Worm (Caenorhabditis elegans): ENCODE measurements around the gene lron-1.

Gene lron-1

DNA sequence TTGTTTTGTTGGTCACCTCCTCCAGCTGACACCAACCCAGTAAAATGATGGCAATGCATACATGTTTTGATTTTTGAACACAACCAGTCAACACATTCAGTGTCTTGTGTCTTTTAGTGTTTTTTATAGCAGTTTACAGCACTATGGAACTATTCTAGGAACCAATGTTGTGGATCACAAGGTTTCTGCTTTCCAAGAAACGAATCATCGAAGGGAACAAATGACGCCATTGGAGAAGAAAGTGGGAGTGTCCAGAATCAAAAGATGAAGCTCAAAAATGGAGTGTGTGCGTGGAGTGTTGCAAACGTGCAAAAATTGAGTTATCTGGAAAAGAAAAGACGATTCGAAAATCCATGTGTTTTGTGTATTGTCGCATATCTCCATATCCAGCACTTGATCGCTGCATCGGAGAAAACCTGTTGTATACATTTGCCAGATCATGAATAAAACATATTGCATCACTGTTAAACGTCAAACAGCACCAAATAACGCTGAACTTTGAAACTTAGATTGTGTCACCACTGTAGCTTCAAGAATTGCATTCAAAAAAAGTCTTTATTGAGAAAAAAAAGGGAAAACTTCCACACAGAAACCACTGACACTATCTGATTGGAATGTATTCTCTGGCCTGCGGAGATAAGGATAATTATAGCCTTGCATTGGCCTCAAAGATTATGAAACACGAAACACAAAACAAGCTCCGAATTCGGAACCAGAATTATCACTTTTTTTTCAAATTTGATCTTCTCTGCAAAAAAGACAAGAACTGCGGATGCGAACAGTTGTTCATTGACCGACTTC, 10.0 kb upstream of the lron-1 start:
- no peak for TF ChIP-seq egl-5 (tag; optimal IDR thresholded peaks at IDR 0.05)
- TF ChIP-seq nhr-67 (tag; optimal IDR thresholded peaks at IDR 0.05): no peak
- TF ChIP-seq nhr-11 (tag; optimal IDR thresholded peaks at IDR 0.05): peak; percentile 93
- TF ChIP-seq elt-2 (tag; optimal IDR thresholded peaks at IDR 0.05): peak; percentile 55
- TF ChIP-seq elt-3 (tag; optimal IDR thresholded peaks at IDR 0.05): peak in 2 of 3 experiments; percentile 41 to 79
- TF ChIP-seq nhr-25 (tag; optimal IDR thresholded peaks at IDR 0.05): no peak
- no peak for TF ChIP-seq ceh-16 (tag; optimal IDR thresholded peaks at IDR 0.05)
- no peak for TF ChIP-seq fos-1 (tag; optimal IDR thresholded peaks at IDR 0.05)
- TF ChIP-seq fkh-10 (GFP tag; optimal IDR thresholded peaks at IDR 0.05): peak; percentile 92
- peak; percentile 73 for TF ChIP-seq jun-1 (tag; optimal IDR thresholded peaks at IDR 0.05)
- peak; percentile 19 for TF ChIP-seq pqm-1 (tag; optimal IDR thresholded peaks at IDR 0.05)
- TF ChIP-seq elt-1 (tag; optimal IDR thresholded peaks at IDR 0.05): peak; percentile 70
- TF ChIP-seq nfya-1 (tag; optimal IDR thresholded peaks at IDR 0.05; ENCODE audit: insufficient read depth): peak; percentile 63
- no peak for TF ChIP-seq R02D3.7 (tag; optimal IDR thresholded peaks at IDR 0.05)
- TF ChIP-seq ceh-82 (tag; optimal IDR thresholded peaks at IDR 0.05): no peak
- TF ChIP-seq sea-2 (GFP tag; optimal IDR thresholded peaks at IDR 0.05): no peak
- TF ChIP-seq nhr-23 (tag; optimal IDR thresholded peaks at IDR 0.05): peak; percentile 6
- no peak for TF ChIP-seq unc-39 (tag; optimal IDR thresholded peaks at IDR 0.05)
- no peak for TF ChIP-seq nhr-28 (tag; optimal IDR thresholded peaks at IDR 0.05)
- TF ChIP-seq nhr-43 (tag; optimal IDR thresholded peaks at IDR 0.05; ENCODE audit: poor library complexity, severe bottlenecking): peak; percentile 85

DNA sequence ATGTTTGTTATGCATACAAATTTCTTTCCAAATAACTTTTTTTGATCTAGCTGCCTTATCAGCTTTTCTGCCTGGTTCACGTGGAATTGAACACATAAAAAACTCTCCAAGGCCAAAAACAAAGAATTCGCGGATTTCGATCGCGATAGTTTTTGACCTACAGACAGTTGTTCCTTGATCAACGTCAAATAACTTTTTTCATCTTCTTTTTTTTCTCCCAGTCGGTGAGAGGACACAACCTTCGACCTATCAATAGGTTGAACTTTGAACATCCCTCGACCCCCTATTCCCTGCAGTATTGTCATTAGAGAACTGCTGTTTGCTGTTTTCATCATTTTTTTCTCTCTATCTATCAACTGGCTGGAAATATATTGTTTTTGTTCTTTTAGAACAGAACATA, 8.7 kb upstream of the lron-1 start:
- TF ChIP-seq pha-4 (tag; optimal IDR thresholded peaks at IDR 0.05) (peak; percentile 8), lsy-12 (tag; optimal IDR thresholded peaks at IDR 0.05) (no peak), nhr-25 (tag; optimal IDR thresholded peaks at IDR 0.05) (peak; percentile 1), elt-3 (tag; optimal IDR thresholded peaks at IDR 0.05) (no peak)

DNA sequence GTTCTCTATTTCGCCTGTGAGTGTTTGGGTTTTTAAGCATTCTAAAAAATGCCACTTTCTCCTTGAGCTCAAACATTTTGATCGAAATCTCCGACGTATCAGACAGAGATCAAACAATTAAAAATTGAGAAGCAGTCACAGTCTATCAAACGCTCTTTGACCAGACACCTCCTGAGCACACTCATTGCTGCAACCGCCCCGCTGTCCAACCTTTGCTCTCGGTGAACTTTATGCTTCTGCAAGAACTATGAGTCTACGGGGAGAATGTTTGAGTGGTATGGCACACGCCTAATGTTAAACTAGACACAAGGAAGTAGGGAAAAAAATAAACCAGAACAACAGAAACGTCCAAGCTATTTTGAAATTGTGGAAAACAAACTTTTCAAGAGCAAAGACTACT, 7.3 kb upstream of the lron-1 start:
- TF ChIP-seq eor-1 (tag; optimal IDR thresholded peaks at IDR 0.05) (no peak), lin-39 (tag; optimal IDR thresholded peaks at IDR 0.05) (peak; percentile 9)

DNA sequence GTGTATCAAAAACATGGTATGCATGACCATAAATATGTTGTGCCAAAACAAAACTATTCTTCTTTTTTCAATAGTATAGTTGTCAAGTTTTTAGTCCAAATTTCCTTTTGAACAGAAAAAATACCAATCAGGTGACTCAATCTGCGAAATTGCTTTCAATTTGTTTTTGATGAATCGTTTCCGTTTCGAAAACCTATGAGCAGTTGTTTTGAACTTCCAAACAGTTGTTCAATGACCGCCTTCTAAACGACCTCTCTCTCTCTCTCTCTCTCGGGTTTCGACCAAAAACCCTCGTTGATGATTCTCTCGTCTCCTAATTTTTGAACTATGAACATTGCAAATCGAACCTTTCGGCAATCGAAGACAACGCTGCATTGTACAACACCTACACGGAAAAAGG, 6.5 kb upstream of the lron-1 start:
- TF ChIP-seq fkh-2 (tag; optimal IDR thresholded peaks at IDR 0.05): no peak
- TF ChIP-seq nhr-237 (tag; optimal IDR thresholded peaks at IDR 0.05): no peak
- TF ChIP-seq fkh-10 (GFP tag; optimal IDR thresholded peaks at IDR 0.05): no peak
- TF ChIP-seq ama-1 (optimal IDR thresholded peaks at IDR 0.05): no peak
- peak; percentile 16 for TF ChIP-seq egl-5 (tag; optimal IDR thresholded peaks at IDR 0.05)
- no peak for TF ChIP-seq ztf-11 (tag; optimal IDR thresholded peaks at IDR 0.05)
- TF ChIP-seq nhr-43 (tag; optimal IDR thresholded peaks at IDR 0.05; ENCODE audit: poor library complexity, severe bottlenecking): no peak
- no peak for TF ChIP-seq ztf-4 (tag; optimal IDR thresholded peaks at IDR 0.05)
- TF ChIP-seq nhr-25 (tag; optimal IDR thresholded peaks at IDR 0.05): no peak
- TF ChIP-seq nhr-23 (tag; optimal IDR thresholded peaks at IDR 0.05): peak; percentile 6

DNA sequence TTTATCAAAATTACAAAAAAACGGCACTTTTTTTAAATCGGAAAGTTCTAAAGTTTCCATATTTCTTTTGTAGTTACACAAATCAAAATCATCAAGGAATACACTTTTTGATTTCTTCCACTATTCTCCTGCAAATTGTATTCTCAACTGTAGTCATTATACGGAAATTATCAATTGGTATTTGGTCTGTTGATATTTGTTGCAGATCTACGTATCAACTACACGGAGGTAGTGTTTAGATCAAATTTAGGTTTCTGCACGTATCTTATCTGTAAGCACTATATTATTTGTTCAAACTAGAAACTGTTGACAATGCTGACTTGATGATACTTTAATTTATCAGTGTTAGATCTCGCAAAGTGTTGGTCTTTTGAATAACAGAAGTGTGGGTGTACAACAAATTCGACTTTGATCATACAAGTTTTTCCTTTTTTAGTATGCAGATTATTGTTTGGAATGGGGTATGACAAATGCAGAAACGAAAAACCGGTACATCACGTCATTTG, 4.2 kb upstream of the lron-1 start:
- TF ChIP-seq pqm-1 (tag; optimal IDR thresholded peaks at IDR 0.05) (peak; percentile 65), lin-15B (tag; optimal IDR thresholded peaks at IDR 0.05) (no peak), nhr-25 (tag; optimal IDR thresholded peaks at IDR 0.05) (peak; percentile 13), zag-1 (tag; optimal IDR thresholded peaks at IDR 0.05) (no peak), elt-2 (tag; optimal IDR thresholded peaks at IDR 0.05) (peak; percentile 9)

DNA sequence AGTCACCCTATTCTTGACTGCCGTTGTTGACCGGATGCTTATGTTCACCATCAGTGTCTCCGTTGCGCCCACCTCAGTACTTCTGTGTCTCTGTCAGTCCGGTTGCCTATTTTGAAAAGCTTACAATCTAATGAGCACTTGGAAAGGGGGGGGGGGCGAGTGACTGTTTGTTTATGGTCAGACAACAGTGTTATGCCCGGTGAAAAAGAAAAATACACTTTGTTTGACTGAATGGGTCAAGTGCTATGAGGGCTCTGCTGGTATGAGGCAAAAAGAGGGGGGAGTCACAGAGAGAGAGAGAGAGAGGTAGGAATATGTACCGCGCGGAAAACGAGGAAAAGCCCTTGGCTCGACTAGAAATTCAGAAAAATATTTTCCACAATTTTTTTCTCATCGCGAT, 1.2 kb upstream of the lron-1 start:
- TF ChIP-seq pha-4 (tag; optimal IDR thresholded peaks at IDR 0.05): peak; percentile 15
- no peak for TF ChIP-seq mml-1 (tag; optimal IDR thresholded peaks at IDR 0.05)

Measured in whole organism, L3 larva.